Worm (Caenorhabditis elegans) whole organism, late embryonic: ENCODE results near the gene col-39.

Experiments
- ama-1 ChIP-seq: fragments of 150-350 bp; optimal IDR thresholded peaks from 2 replicates; lab custom pipeline; 2014
- ceh-24 ChIP-seq: sonication (generic microtip); optimal IDR thresholded peaks from 2 replicates; lab custom pipeline; 2016; ENCODE audit warnings: mild to moderate bottlenecking, missing genetic modification characterization, missing compliant biosample characterization
- hlh-15 ChIP-seq: sonication (generic microtip); optimal IDR thresholded peaks from 2 replicates; lab custom pipeline; 2016; ENCODE audit warnings: missing genetic modification characterization, missing compliant biosample characterization
- hlh-30 ChIP-seq: sonication (generic microtip); optimal IDR thresholded peaks from 2 replicates; lab custom pipeline; 2017; ENCODE audit warnings: antibody characterized with exemption, missing genetic modification characterization, missing compliant biosample characterization; ENCODE audit not compliant: insufficient read depth
- hlh-6 ChIP-seq: sonication (generic microtip); optimal IDR thresholded peaks from 2 replicates; lab custom pipeline; 2016; ENCODE audit warnings: missing genotype, missing genetic modification characterization, missing compliant biosample characterization
- pag-3 ChIP-seq: sonication (generic microtip); optimal IDR thresholded peaks from 2 replicates; lab custom pipeline; 2016; ENCODE audit warnings: missing compliant biosample characterization, missing genetic modification characterization, borderline replicate concordance
- sox-4 ChIP-seq: sonication (generic microtip); optimal IDR thresholded peaks from 2 replicates; lab custom pipeline; 2017; ENCODE audit warnings: mild to moderate bottlenecking, missing genetic modification characterization, inconsistent platforms, missing compliant biosample characterization
- tbx-2 ChIP-seq: sonication (generic microtip); optimal IDR thresholded peaks from 2 replicates; lab custom pipeline; 2016; ENCODE audit warnings: missing genetic modification characterization, missing compliant biosample characterization
- unc-55 ChIP-seq: sonication (generic microtip); optimal IDR thresholded peaks from 2 replicates; lab custom pipeline; 2017; ENCODE audit warnings: missing biosample characterization, missing genetic modification reagents, missing genetic modification characterization

ce11 chrII:10657632-10658108, 47.0 kb upstream of the col-39 start, which contains the start of gene lact-3:
- TF ChIP-seq ama-1 = no peak
- no peak for TF ChIP-seq tbx-2 (tag; lab: Kevin White, UChicago)
- no peak for TF ChIP-seq hlh-15
- TF ChIP-seq pag-3 (tag; lab: Kevin White, UChicago) = no peak
- no peak for TF ChIP-seq hlh-6 (tag; lab: Kevin White, UChicago)
- TF ChIP-seq ceh-24 (tag; lab: Kevin White, UChicago) = no peak
- no peak for TF ChIP-seq sox-4 (tag; lab: Kevin White, UChicago)
- TF ChIP-seq hlh-30 (tag; lab: Kevin White, UChicago) = no peak
- no peak for TF ChIP-seq unc-55
